Fruit fly (Drosophila melanogaster) whole organism, prepupa: ENCODE measurements around the gene 5-HT7.

Experiments
- CG10631 ChIP-seq: fragments of 200-800 bp; sonication (Bioruptor generic); optimal IDR thresholded peaks from 2 replicates; lab custom pipeline; 2016; ENCODE audit warnings: missing biosample characterization, missing genetic modification characterization
- CG11294 ChIP-seq: fragments of 200-800 bp; sonication (Bioruptor generic); IDR thresholded peaks from 2 replicates; pipeline ENCODE4 v1.3.6; 2022; ENCODE audit warnings: missing biosample characterization, missing genetic modification characterization
- CG11762 ChIP-seq: fragments of 200-800 bp; sonication (Bioruptor generic); optimal IDR thresholded peaks from 3 replicates; lab custom pipeline; 2016; ENCODE audit warnings: missing biosample characterization, missing genetic modification characterization; ENCODE audit not compliant: insufficient read depth
- CG15336 ChIP-seq: fragments of 200-800 bp; sonication (Bioruptor generic); IDR thresholded peaks from 2 replicates; pipeline ENCODE4 v1.3.6; 2022; ENCODE audit warnings: missing biosample characterization, missing genetic modification characterization
- CG1621 ChIP-seq: fragments of 200-800 bp; sonication (Bioruptor generic); optimal IDR thresholded peaks from 3 replicates; lab custom pipeline; 2018; ENCODE audit warnings: missing biosample characterization, mild to moderate bottlenecking, missing genetic modification characterization
- CG16779 ChIP-seq: fragments of 200-800 bp; sonication (Bioruptor generic); optimal IDR thresholded peaks from 3 replicates; lab custom pipeline; 2017; ENCODE audit warnings: missing biosample characterization, mild to moderate bottlenecking, missing genetic modification characterization
- CG3032 ChIP-seq: fragments of 200-800 bp; optimal IDR thresholded peaks from 2 replicates; lab custom pipeline; 2019; ENCODE audit warnings: missing biosample characterization, mild to moderate bottlenecking, missing genetic modification characterization, moderate library complexity
- CG4318 ChIP-seq: fragments of 200-800 bp; sonication (Bioruptor generic); optimal IDR thresholded peaks from 3 replicates; lab custom pipeline; 2017; ENCODE audit warnings: missing biosample characterization, mild to moderate bottlenecking, missing genetic modification characterization
- CG6163 ChIP-seq: fragments of 200-800 bp; sonication (Bioruptor generic); IDR thresholded peaks from 3 replicates; pipeline ENCODE4 v1.3.6; 2022; ENCODE audit warnings: missing biosample characterization, missing genetic modification characterization
- CG6808 ChIP-seq: fragments of 200-800 bp; sonication (Bioruptor generic); optimal IDR thresholded peaks from 3 replicates; lab custom pipeline; 2017; ENCODE audit warnings: missing biosample characterization, missing genetic modification characterization, mild to moderate bottlenecking, moderate library complexity, missing genetic modification reagents
- CG6854 ChIP-seq: fragments of 200-800 bp; sonication (Bioruptor generic); optimal IDR thresholded peaks from 2 replicates; lab custom pipeline; 2017; ENCODE audit warnings: missing biosample characterization, mild to moderate bottlenecking, missing genetic modification characterization
- CG8119 ChIP-seq: fragments of 200-800 bp; sonication (Bioruptor generic); IDR thresholded peaks from 3 replicates; pipeline ENCODE4 v1.3.6; 2022; ENCODE audit warnings: missing biosample characterization, missing genetic modification characterization
- CG8319 ChIP-seq: fragments of 200-800 bp; sonication (Bioruptor generic); optimal IDR thresholded peaks from 3 replicates; lab custom pipeline; 2016; ENCODE audit warnings: missing biosample characterization, missing genetic modification characterization
- Eip75B ChIP-seq: fragments of 200-800 bp; sonication (Bioruptor generic); optimal IDR thresholded peaks from 3 replicates; lab custom pipeline; 2016; ENCODE audit warnings: missing biosample characterization, missing genetic modification characterization
- Eip78C ChIP-seq: fragments of 200-800 bp; sonication (Bioruptor generic); peaks from one replicate; lab custom pipeline; 2016; ENCODE audit warnings: missing biosample characterization, missing genetic modification characterization
- Eip93F ChIP-seq: fragments of 200-800 bp; sonication (Bioruptor generic); optimal IDR thresholded peaks from 2 replicates; lab custom pipeline; 2016; ENCODE audit warnings: missing biosample characterization, mild to moderate bottlenecking, missing genetic modification characterization
- Ets21C ChIP-seq: fragments of 200-800 bp; sonication (Bioruptor generic); optimal IDR thresholded peaks from 3 replicates; lab custom pipeline; 2016; ENCODE audit warnings: missing biosample characterization, missing genetic modification characterization
- Ets96B ChIP-seq: fragments of 200-800 bp; optimal IDR thresholded peaks from 2 replicates; lab custom pipeline; 2019; ENCODE audit warnings: missing biosample characterization, mild to moderate bottlenecking, missing genetic modification characterization, moderate library complexity
- Hr4 ChIP-seq: fragments of 200-800 bp; sonication (Bioruptor generic); optimal IDR thresholded peaks from 3 replicates; lab custom pipeline; 2016; ENCODE audit warnings: missing biosample characterization, missing genetic modification characterization
- Lpt ChIP-seq: fragments of 200-800 bp; sonication (Bioruptor generic); optimal IDR thresholded peaks from 3 replicates; lab custom pipeline; 2016; ENCODE audit warnings: missing biosample characterization, missing genetic modification characterization
- Met ChIP-seq: fragments of 200-800 bp; sonication (Bioruptor generic); optimal IDR thresholded peaks from 3 replicates; lab custom pipeline; 2016; ENCODE audit warnings: missing biosample characterization, missing genetic modification characterization
- OdsH ChIP-seq: fragments of 200-800 bp; sonication (Bioruptor generic); optimal IDR thresholded peaks from 3 replicates; lab custom pipeline; 2016; ENCODE audit warnings: missing biosample characterization, missing genetic modification characterization
- Smox ChIP-seq: fragments of 200-800 bp; sonication (Bioruptor generic); optimal IDR thresholded peaks from 3 replicates; lab custom pipeline; 2016; ENCODE audit warnings: missing biosample characterization, missing genetic modification characterization
- Sox15 ChIP-seq: fragments of 200-800 bp; sonication (Bioruptor generic); optimal IDR thresholded peaks from 3 replicates; lab custom pipeline; 2016; ENCODE audit warnings: missing biosample characterization, missing genetic modification characterization
- achi ChIP-seq: fragments of 200-800 bp; sonication (Bioruptor generic); optimal IDR thresholded peaks from 3 replicates; lab custom pipeline; 2016; ENCODE audit warnings: missing biosample characterization, missing genetic modification characterization
- acj6 ChIP-seq: fragments of 200-800 bp; sonication (Bioruptor generic); optimal IDR thresholded peaks from 3 replicates; lab custom pipeline; 2016; ENCODE audit warnings: missing biosample characterization, missing genetic modification characterization
- dac ChIP-seq: fragments of 200-800 bp; sonication (Bioruptor generic); optimal IDR thresholded peaks from 2 replicates; lab custom pipeline; 2017; ENCODE audit warnings: missing biosample characterization, mild to moderate bottlenecking, missing genetic modification characterization
- eg ChIP-seq: fragments of 200-800 bp; sonication (Bioruptor generic); IDR thresholded peaks from 3 replicates; pipeline ENCODE4 v1.3.6; 2022; ENCODE audit warnings: missing biosample characterization, missing genetic modification characterization
- esn ChIP-seq: fragments of 200-800 bp; sonication (Bioruptor generic); optimal IDR thresholded peaks from 2 replicates; lab custom pipeline; 2016; ENCODE audit warnings: missing biosample characterization, mild to moderate bottlenecking, missing genetic modification characterization, moderate library complexity
- fd59A ChIP-seq: fragments of 200-800 bp; sonication (Bioruptor generic); optimal IDR thresholded peaks from 2 replicates; lab custom pipeline; 2017; ENCODE audit warnings: missing biosample characterization, mild to moderate bottlenecking, missing genetic modification characterization, missing genetic modification reagents
- fd85E ChIP-seq: fragments of 200-800 bp; sonication (Bioruptor generic); optimal IDR thresholded peaks from 3 replicates; lab custom pipeline; 2016; ENCODE audit warnings: missing biosample characterization, missing genetic modification characterization
- lz ChIP-seq: fragments of 200-800 bp; sonication (Bioruptor generic); optimal IDR thresholded peaks from 3 replicates; lab custom pipeline; 2016; ENCODE audit warnings: missing biosample characterization, missing genetic modification characterization
- pdm3 ChIP-seq: fragments of 200-800 bp; sonication (Bioruptor generic); optimal IDR thresholded peaks from 3 replicates; lab custom pipeline; 2016; ENCODE audit warnings: missing biosample characterization, missing genetic modification characterization
- salr ChIP-seq, 2 experiments: fragments of 200-800 bp; sonication (Bioruptor generic); optimal IDR thresholded peaks; 3 replicates each; lab custom pipeline; 2016 to 2018; ENCODE audit warnings: missing biosample characterization in 2 of 2, missing genetic modification characterization in 2 of 2, mild to moderate bottlenecking in 1 of 2
- spab ChIP-seq: fragments of 200-800 bp; sonication (Bioruptor generic); optimal IDR thresholded peaks from 2 replicates; lab custom pipeline; 2017; ENCODE audit warnings: missing biosample characterization, mild to moderate bottlenecking, missing genetic modification characterization, missing genetic modification reagents
- ss ChIP-seq, 2 experiments: fragments of 200-800 bp; sonication (Bioruptor generic); optimal IDR thresholded peaks; 2 replicates in 1 of 2; 3 replicates in 1 of 2; lab custom pipeline; 2017 to 2018; ENCODE audit warnings: mild to moderate bottlenecking in 2 of 2, missing biosample characterization in 2 of 2, missing genetic modification characterization in 2 of 2, moderate library complexity in 1 of 2
- svp ChIP-seq: fragments of 200-800 bp; sonication (Bioruptor generic); peaks from one replicate; lab custom pipeline; 2016; ENCODE audit warnings: missing biosample characterization, missing genetic modification characterization
- topi ChIP-seq: fragments of 200-800 bp; sonication (Bioruptor generic); optimal IDR thresholded peaks from 3 replicates; lab custom pipeline; 2016; ENCODE audit warnings: missing biosample characterization, missing genetic modification characterization

Gene 5-HT7

DNA sequence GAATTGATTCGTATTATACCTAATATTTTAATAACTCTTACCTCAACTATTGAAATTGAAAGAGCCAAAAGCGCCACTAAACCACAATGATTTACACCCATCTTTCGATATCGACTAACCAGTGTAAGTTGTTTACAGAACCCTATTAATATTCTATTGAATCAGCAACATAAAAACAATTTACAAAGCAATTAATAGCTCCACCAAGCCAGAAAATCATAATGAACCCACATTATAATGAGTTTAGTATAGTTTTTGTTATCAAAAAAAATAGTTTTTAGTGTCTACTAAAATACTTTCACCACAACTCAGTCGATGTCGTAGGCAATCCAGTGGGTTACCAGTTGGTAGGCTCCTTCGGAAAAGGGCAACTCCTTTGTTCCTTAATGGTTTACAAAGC, 28.3 kb upstream of the 5-HT7 start, which contains the start of gene CG33920:
Gene CG33920, minus strand, starts transcription at position 101 of the 400 bp plus-strand sequence.
- TF ChIP-seq pdm3 (no peak), CG6854 (GFP tag; lab: Kevin White, UChicago) (no peak), Lpt (no peak), CG11294 (GFP tag; lab: Robert Waterston, UW) (no peak), Eip93F (GFP tag; lab: Kevin White, UChicago) (no peak), esn (GFP tag; lab: Kevin White, UChicago) (no peak), CG4318 (GFP tag; lab: Kevin White, UChicago) (no peak), lz (GFP tag; lab: Kevin White, UChicago) (no peak), Eip75B (GFP tag; lab: Kevin White, UChicago) (no peak), Eip78C (GFP tag; lab: Kevin White, UChicago) (no peak)

DNA sequence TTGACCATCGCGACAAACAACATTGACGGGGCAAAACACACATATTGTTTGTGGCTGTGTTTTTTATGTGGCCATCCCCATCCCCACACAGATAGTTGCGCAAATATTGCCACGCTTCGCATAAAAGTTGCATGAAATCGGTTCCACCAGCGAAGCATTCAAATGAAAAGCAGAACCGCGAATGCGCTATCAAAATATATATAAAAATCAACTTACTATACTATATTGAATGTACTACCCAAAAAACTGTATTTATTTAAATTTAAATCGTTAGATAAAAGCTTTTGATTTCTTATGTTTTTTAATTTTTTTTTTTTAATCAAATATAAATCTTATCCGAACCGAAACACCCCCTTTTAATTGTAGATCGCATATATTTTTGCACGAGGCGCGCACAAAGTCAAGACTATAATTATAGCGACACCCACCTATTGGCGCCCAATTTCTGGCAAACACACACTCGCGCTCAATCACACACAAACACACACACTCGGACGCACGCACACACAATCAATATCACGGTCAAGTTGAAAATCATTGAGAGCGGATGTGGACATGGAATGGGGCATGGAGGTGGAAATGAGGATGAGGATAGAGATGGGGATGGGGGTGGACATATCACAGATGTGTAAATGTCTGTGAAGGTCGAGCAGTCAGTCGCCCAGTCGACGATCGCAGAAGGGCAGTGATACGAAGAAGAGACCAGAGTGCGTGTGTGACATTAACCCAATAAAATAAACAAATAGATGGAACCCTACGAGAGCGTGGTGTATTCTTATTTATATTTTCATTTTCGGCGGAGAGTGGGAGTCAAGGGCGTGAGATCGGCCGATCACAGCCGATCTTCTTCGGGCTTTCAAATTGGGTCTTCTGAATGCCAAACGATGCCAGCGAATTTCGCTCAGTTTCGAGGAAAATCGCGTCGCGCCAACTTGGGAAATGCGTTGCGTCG, 22.1 kb upstream of the 5-HT7 start, which contains the start of gene CanA1:
Gene CanA1, plus strand, starts transcription at position 902 of the 952 bp plus-strand sequence.
- no peak for TF ChIP-seq Met (GFP tag; lab: Kevin White, UChicago)
- TF ChIP-seq dac (GFP tag; lab: Kevin White, UChicago) = no peak
- TF ChIP-seq CG15336 = 0 out of 2 replicates have a peak, but pooled peaks have one; percentile 17
- 0 out of 3 replicates have a peak, but pooled peaks have one; percentile 31 for TF ChIP-seq CG8119 (GFP tag; lab: Robert Waterston, UW)
- no peak for TF ChIP-seq CG6163
- TF ChIP-seq CG11762 (GFP tag; lab: Kevin White, UChicago) = no peak
- TF ChIP-seq OdsH (GFP tag; lab: Kevin White, UChicago) = no peak
- TF ChIP-seq fd59A (GFP tag; lab: Kevin White, UChicago) = no peak
- TF ChIP-seq eg = peak; percentile 47; the same call in 1 of the 3 replicates
- no peak for TF ChIP-seq CG4318 (GFP tag; lab: Kevin White, UChicago)
- no peak for TF ChIP-seq achi (GFP tag; lab: Kevin White, UChicago)

DNA sequence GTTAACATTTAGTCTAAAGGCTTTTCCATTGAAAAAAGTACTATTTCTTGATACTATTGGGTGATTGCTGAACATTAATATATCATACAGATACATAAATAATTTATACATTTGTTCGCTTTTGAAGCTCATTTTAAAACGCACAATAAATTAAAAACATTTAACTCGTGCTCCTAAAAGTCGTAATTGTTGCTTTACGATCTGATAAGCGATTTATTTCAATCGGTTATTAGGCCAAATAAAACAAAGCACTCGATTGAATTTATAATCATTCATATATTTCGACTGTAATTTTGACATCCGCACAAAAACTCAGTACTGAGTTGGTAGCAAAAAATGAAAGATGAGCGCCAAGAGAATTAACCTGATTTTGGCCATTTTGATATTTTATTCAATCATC, 18.4 kb upstream of the 5-HT7 start, which contains the start of gene CG33773:
Gene CG33773, plus strand, starts transcription at position 301 of the 400 bp plus-strand sequence.
- no peak for TF ChIP-seq OdsH (GFP tag; lab: Kevin White, UChicago)
- no peak for TF ChIP-seq CG16779 (tag; lab: Kevin White, UChicago)
- no peak for TF ChIP-seq Ets21C
- TF ChIP-seq Sox15 = no peak
- no peak for TF ChIP-seq fd85E
- TF ChIP-seq Smox = no peak
- TF ChIP-seq CG8119 (GFP tag; lab: Robert Waterston, UW) = no peak
- TF ChIP-seq achi (GFP tag; lab: Kevin White, UChicago) = no peak
- no peak for TF ChIP-seq esn (GFP tag; lab: Kevin White, UChicago)
- TF ChIP-seq, all 60 proteins: peak for 0

DNA sequence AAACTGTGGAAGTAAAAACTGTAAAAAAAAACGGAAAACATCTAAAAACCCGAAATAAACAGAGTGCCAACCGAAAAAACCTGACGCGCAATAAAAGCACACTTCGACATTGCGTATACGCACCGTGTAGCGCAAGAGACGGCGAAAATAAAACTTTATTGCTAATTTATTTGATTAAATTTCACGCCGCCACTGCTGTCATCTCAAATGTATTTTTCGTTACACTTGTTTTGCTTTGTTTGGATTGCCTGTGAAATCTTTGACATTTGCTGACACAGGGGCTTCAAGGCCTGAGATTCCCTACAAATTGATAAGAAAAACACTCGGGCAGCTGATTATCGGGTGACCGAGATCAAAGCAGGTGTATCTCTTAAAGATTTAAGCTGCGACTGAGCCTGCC, 4.1 kb upstream of the 5-HT7 start:
- TF ChIP-seq eg = no peak
- no peak for TF ChIP-seq Hr4 (GFP tag; lab: Kevin White, UChicago)
- TF ChIP-seq CG4318 (GFP tag; lab: Kevin White, UChicago) = no peak
- TF ChIP-seq Smox = no peak
- no peak for TF ChIP-seq Lpt
- TF ChIP-seq CG6808 (GFP tag; lab: Kevin White, UChicago) = no peak
- TF ChIP-seq svp (GFP tag; lab: Kevin White, UChicago) = no peak
- no peak for TF ChIP-seq CG1621 (tag; lab: Kevin White, UChicago)
- TF ChIP-seq salr (GFP tag; optimal IDR thresholded peaks at IDR 0.05; lab: Kevin White, UChicago) = no peak

DNA sequence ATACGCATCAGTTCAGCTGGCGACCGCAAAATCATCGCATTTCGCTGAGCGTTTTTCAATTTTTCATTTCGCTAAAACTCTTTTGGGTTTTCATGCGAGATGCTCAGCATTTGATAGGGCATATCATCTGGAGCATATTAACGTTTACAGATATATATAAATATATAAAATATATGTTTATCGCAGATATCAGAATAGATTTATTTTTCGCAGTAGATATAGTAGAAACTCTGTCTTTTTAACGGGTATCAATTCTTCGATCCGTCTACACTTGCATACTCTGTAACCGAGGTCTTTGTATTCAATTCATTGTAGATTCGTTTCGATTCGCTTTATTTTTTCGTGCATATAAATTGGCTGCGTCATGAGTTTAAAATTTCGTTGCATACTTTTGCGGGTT, 3.0 kb upstream of the 5-HT7 start:
- no peak for TF ChIP-seq CG3032 (tag; lab: Kevin White, UChicago)
- TF ChIP-seq Met (GFP tag; lab: Kevin White, UChicago) = no peak
- TF ChIP-seq Smox = no peak
- TF ChIP-seq CG10631 (GFP tag; lab: Kevin White, UChicago) = no peak
- TF ChIP-seq CG6808 (GFP tag; lab: Kevin White, UChicago) = no peak
- no peak for TF ChIP-seq Ets21C
- TF ChIP-seq topi (GFP tag; lab: Kevin White, UChicago) = no peak
- TF ChIP-seq eg = no peak
- TF ChIP-seq CG11294 (GFP tag; lab: Robert Waterston, UW) = 0 out of 2 replicates have a peak, but pooled peaks have one; percentile 24
- TF ChIP-seq Ets96B = no peak
- TF ChIP-seq svp (GFP tag; lab: Kevin White, UChicago) = peak; percentile 50
- TF ChIP-seq spab (GFP tag; lab: Kevin White, UChicago) = no peak
- TF ChIP-seq ss (GFP tag; optimal IDR thresholded peaks at IDR 0.05; lab: Kevin White, UChicago) = no peak
- TF ChIP-seq acj6 (GFP tag; lab: Kevin White, UChicago) = no peak
- TF ChIP-seq CG8319 = no peak
